Worm (Caenorhabditis elegans): Measurements from ENCODE around the gene R07B7.12.

DNA sequence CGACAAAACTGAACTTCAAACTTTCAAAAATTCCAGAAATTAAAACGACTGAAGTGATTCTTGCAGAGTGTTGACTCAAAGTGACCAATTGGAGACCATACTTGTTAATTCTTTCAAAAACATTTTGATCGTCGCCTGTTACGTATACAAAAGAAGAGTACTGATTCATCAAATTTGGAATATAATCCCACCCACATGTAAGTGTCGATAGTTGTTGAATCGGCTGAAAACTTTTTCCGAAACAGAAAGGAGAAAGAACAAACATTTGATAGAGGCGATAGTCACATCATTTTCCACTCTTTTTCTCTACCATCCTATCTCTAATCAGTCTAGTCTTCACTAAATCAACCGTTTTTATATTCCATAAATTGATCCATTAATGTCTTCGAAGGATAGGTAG lies 15.0 kb downstream of the R07B7.12 start, which contains the start of gene nhr-153:
- TF ChIP-seq ZK546.5 (tag; optimal IDR thresholded peaks at IDR 0.05) (no peak), nhr-237 (tag; optimal IDR thresholded peaks at IDR 0.05) (no peak), fos-1 (tag; optimal IDR thresholded peaks at IDR 0.05) (no peak)

All from whole organism, L3 larva.